Worm (Caenorhabditis elegans): Measurements from ENCODE around the gene srx-24.

The srx-24 gene

DNA sequence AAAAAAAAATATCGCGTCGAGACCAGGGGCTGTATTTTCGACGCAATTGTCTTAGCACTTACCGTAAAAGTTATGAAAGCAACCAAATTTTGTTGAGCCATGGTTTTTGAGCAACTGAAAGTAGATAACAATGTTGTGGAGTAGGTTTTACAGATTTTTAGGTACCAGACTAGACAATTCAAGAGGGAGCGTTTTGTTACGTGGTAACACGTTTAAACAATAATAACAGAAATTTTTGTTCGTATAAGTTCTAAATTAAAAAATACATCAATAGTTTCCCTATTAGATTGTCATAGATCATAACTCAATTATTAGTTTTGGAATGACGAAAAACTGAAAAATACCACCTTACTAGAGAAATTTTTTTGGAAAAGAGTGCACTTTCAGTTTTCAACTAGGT, at the start of gene srx-24:
TSS of gene srx-24 (minus strand) at position 101 of the 400 bp plus-strand sequence.
- TF ChIP-seq snpc-4 (tag; optimal IDR thresholded peaks at IDR 0.05) (no peak), mls-2 (tag; optimal IDR thresholded peaks at IDR 0.05) (no peak), sem-2 (GFP tag; optimal IDR thresholded peaks at IDR 0.05) (no peak), pha-4 (tag; optimal IDR thresholded peaks at IDR 0.05) (no peak), lsy-2 (tag; optimal IDR thresholded peaks at IDR 0.05) (no peak), nhr-12 (tag; optimal IDR thresholded peaks at IDR 0.05) (no peak), lin-13 (tag; optimal IDR thresholded peaks at IDR 0.05) (no peak), nhr-76 (tag; optimal IDR thresholded peaks at IDR 0.05) (no peak), zip-8 (tag; optimal IDR thresholded peaks at IDR 0.05) (no peak), tbx-8 (GFP tag; optimal IDR thresholded peaks at IDR 0.05) (no peak), ceh-83 (GFP tag; optimal IDR thresholded peaks at IDR 0.05) (no peak), drap-1 (GFP tag; optimal IDR thresholded peaks at IDR 0.05) (no peak)

DNA sequence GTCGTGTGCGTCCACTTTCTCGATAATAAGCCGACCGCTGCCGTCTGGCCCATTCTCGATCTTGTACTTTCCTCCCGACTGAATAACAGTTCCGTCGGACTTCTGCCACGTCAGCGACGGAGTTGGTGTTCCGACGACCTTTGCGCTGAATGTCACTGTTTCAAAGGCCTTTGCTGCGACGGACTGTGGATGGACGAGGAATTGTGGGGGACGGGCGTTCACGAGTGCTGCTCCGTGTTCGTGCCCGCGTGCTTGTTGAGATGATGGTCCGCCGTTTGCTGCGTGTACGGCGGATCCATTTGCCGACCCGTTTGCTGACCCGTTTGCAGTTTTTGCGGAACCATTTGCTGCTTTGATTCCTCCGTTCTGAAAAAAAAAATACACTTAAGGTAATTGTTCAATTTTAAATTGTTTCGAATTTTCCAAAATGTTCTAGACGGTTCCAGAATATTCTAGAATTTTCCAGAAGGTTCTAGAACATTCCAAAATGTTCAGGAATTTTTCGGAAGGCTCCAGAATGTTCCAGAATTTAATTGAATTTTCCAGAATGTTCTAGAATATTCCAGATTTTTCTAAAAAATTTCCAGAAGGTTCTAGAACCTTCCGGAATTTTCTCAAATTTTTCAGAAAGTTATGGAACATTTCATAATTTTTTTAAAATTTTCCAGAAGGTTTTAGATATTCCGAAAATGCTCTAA, 49.4 kb upstream of the srx-24 start:
- TF ChIP-seq blmp-1 (tag; optimal IDR thresholded peaks at IDR 0.05) (no peak), mep-1 (tag; optimal IDR thresholded peaks at IDR 0.05) (no peak), sptf-1 (tag; optimal IDR thresholded peaks at IDR 0.05) (no peak), ces-1 (GFP tag; optimal IDR thresholded peaks at IDR 0.05) (no peak), nhr-237 (tag; optimal IDR thresholded peaks at IDR 0.05) (no peak), tbx-8 (GFP tag; optimal IDR thresholded peaks at IDR 0.05) (no peak), ztf-11 (tag; optimal IDR thresholded peaks at IDR 0.05) (no peak), hlh-1 (tag; optimal IDR thresholded peaks at IDR 0.05) (no peak), zip-8 (tag; optimal IDR thresholded peaks at IDR 0.05) (no peak), ceh-83 (GFP tag; optimal IDR thresholded peaks at IDR 0.05) (no peak), elt-3 (tag; optimal IDR thresholded peaks at IDR 0.05) (no peak), lsy-2 (tag; optimal IDR thresholded peaks at IDR 0.05) (no peak), lin-32 (GFP tag; optimal IDR thresholded peaks at IDR 0.05) (no peak), ham-2 (GFP tag; optimal IDR thresholded peaks at IDR 0.05) (no peak), lin-13 (tag; optimal IDR thresholded peaks at IDR 0.05) (no peak), M03D4.4 (tag; optimal IDR thresholded peaks at IDR 0.05) (no peak)

DNA sequence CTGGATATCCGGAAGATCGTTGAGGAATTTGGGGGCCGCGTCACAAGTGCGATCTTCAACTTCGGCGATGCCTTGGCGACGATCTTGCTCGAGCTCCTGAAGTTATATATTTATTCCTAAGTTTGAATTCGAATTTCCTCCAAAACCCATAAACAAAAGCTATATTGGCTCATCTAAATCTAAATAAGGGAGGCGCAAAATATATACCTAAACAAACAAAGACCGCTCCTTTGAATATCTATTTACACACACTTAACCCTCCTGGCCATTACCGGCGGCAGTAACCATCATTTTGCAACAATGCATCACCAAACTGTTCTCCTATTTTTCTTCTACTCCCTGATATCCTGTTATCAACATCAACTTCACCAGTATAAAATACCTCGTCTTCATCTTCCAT, 46.1 kb upstream of the srx-24 start, which contains the start of gene F54E2.2:
TSS of gene F54E2.2 (plus strand) at position 301 of the 400 bp plus-strand sequence.
- TF ChIP-seq ztf-11 (tag; optimal IDR thresholded peaks at IDR 0.05) (no peak), nhr-2 (tag; optimal IDR thresholded peaks at IDR 0.05) (no peak), lin-32 (GFP tag; optimal IDR thresholded peaks at IDR 0.05) (no peak), nhr-12 (tag; optimal IDR thresholded peaks at IDR 0.05) (no peak), mep-1 (tag; optimal IDR thresholded peaks at IDR 0.05) (no peak), nhr-28 (tag; optimal IDR thresholded peaks at IDR 0.05) (no peak), mls-2 (tag; optimal IDR thresholded peaks at IDR 0.05) (no peak), sem-2 (GFP tag; optimal IDR thresholded peaks at IDR 0.05) (no peak), bed-3 (GFP tag; optimal IDR thresholded peaks at IDR 0.05) (no peak), ces-1 (GFP tag; optimal IDR thresholded peaks at IDR 0.05) (no peak), zip-8 (tag; optimal IDR thresholded peaks at IDR 0.05) (no peak), sptf-1 (tag; optimal IDR thresholded peaks at IDR 0.05) (no peak), cnd-1 (tag; optimal IDR thresholded peaks at IDR 0.05) (no peak), elt-1 (tag; optimal IDR thresholded peaks at IDR 0.05; ENCODE audit: borderline replicate concordance, insufficient read depth) (no peak), lsy-2 (tag; optimal IDR thresholded peaks at IDR 0.05) (no peak), pha-4 (tag; optimal IDR thresholded peaks at IDR 0.05) (no peak), blmp-1 (tag; optimal IDR thresholded peaks at IDR 0.05) (no peak), nhr-76 (tag; optimal IDR thresholded peaks at IDR 0.05) (no peak), lin-13 (tag; optimal IDR thresholded peaks at IDR 0.05) (no peak)

DNA sequence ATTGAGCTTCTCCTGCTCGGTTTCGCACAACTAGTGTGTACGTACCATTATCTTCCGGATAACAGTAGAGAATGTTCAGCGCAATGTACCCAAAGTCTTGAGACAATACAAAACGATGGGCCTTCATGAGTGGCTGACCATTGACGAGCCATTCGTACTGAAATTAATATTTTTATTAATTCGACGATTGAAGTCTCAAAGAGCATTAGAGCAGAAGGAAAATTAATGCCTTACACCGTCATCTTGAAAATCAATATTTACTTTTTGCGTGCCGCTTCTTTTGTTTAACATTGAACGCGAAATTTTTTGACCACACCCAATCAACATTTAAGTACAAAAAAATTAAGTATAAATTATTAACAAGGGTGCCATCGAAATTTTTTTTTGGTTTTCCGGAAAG, 43.1 kb upstream of the srx-24 start:
- TF ChIP-seq lsy-2 (tag; optimal IDR thresholded peaks at IDR 0.05): no peak
- no peak for TF ChIP-seq ceh-83 (GFP tag; optimal IDR thresholded peaks at IDR 0.05)
- no peak for TF ChIP-seq lin-32 (GFP tag; optimal IDR thresholded peaks at IDR 0.05)
- no peak for TF ChIP-seq bed-3 (GFP tag; optimal IDR thresholded peaks at IDR 0.05)
- no peak for TF ChIP-seq blmp-1 (tag; optimal IDR thresholded peaks at IDR 0.05)
- no peak for TF ChIP-seq nhr-2 (tag; optimal IDR thresholded peaks at IDR 0.05)
- TF ChIP-seq nhr-12 (tag; optimal IDR thresholded peaks at IDR 0.05): no peak
- TF ChIP-seq elt-3 (tag; optimal IDR thresholded peaks at IDR 0.05): no peak
- TF ChIP-seq unc-120 (tag; optimal IDR thresholded peaks at IDR 0.05; ENCODE audit: poor library complexity, severe bottlenecking): no peak
- TF ChIP-seq mep-1 (tag; optimal IDR thresholded peaks at IDR 0.05): no peak
- TF ChIP-seq tbx-8 (GFP tag; optimal IDR thresholded peaks at IDR 0.05): no peak
- TF ChIP-seq ceh-39 (tag; optimal IDR thresholded peaks at IDR 0.05): no peak

DNA sequence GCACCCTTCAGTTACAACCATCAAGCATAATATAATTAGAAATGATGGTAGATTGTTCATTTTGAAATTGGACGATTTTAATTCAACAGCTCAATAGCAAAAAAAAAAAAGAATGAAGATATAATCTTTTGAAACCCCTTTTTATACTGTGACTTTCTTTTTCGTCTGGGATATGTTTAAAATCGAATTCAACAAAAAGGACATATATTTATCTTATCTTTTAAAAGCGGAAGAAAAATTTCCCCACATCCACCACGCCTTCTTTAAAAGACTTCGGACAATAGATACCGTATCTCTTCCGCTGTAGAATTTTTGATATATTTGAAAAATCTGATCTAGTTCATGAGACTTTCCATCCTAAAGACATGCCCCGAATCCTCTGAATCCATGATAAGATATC, 30.9 kb upstream of the srx-24 start, which contains the start of gene R05D8.11:
TSS of gene R05D8.11 (minus strand) at position 101 of the 400 bp plus-strand sequence.
- no peak for TF ChIP-seq mls-2 (tag; optimal IDR thresholded peaks at IDR 0.05)
- no peak for TF ChIP-seq sptf-1 (tag; optimal IDR thresholded peaks at IDR 0.05)
- no peak for TF ChIP-seq lin-32 (GFP tag; optimal IDR thresholded peaks at IDR 0.05)
- no peak for TF ChIP-seq lin-13 (tag; optimal IDR thresholded peaks at IDR 0.05)
- TF ChIP-seq pha-4 (tag; optimal IDR thresholded peaks at IDR 0.05): no peak
- TF ChIP-seq unc-120 (tag; optimal IDR thresholded peaks at IDR 0.05; ENCODE audit: poor library complexity, severe bottlenecking): no peak
- no peak for TF ChIP-seq flh-1 (GFP tag; optimal IDR thresholded peaks at IDR 0.05)
- no peak for TF ChIP-seq cnd-1 (tag; optimal IDR thresholded peaks at IDR 0.05)
- no peak for TF ChIP-seq elt-1 (tag; optimal IDR thresholded peaks at IDR 0.05; ENCODE audit: borderline replicate concordance, insufficient read depth)
- no peak for TF ChIP-seq sem-2 (GFP tag; optimal IDR thresholded peaks at IDR 0.05)
- no peak for TF ChIP-seq nhr-12 (tag; optimal IDR thresholded peaks at IDR 0.05)

All from whole organism, mixed stage, embryonic.